Fruit fly (Drosophila melanogaster): ENCODE measurements around the gene chm.

Gene chm

DNA sequence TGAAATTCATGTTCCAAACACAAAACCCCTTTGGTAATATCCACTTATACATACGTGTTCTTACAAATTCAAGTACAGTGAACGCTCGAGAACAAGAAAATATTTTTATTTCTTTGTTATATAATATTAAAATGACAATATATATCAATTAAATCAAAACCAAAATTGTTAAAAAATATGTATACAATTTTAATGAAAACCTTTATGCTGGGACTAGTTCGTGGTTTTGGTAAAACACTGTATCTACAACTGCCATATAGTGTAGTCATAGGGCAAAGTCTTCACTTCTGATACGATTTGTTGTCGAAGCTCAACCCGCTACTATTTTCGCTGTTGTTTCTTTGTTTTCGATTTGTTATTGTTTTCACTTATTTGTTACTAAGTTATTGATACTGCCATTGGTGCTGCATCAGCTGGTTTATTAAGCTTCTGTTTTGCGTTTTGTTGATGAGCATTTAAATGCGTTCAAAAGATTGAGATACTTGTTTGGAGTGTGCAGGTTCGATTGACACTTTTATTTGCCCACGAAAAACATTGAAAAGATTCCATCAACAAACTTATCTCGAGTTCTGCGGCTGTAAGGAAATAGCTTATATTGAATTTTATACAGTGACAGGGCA, 22.6 kb downstream of the chm start (continued):
- TF ChIP-seq CG34422 (GFP tag; IDR thresholded peaks at IDR 0.05) (no peak), Sin3A (optimal IDR thresholded peaks at IDR 0.05) (no peak), en (GFP tag; optimal IDR thresholded peaks at IDR 0.05) (no peak), CG6254 (GFP tag; optimal IDR thresholded peaks at IDR 0.05) (no peak), CG9437 (GFP tag; optimal IDR thresholded peaks at IDR 0.05) (no peak), CG18476 (GFP tag; optimal IDR thresholded peaks at IDR 0.05) (no peak), sens-2 (GFP tag; IDR thresholded peaks at IDR 0.05) (no peak), slbo (GFP tag; IDR thresholded peaks at IDR 0.05) (peak; percentile 79), CG1647 (GFP tag; optimal IDR thresholded peaks at IDR 0.05) (no peak), knrl (GFP tag; IDR thresholded peaks at IDR 0.05; ENCODE audit: partially characterized antibody) (no peak), GATAe (GFP tag; conservative IDR thresholded peaks at IDR 0.05) (no peak), E2f2 (GFP tag; IDR thresholded peaks at IDR 0.05) (peak; percentile 35; the same call in 1 of the 2 replicates), tgo (GFP tag; IDR thresholded peaks at IDR 0.05) (peak; percentile 64; the same call in 2 of the 3 replicates), nau (GFP tag; optimal IDR thresholded peaks at IDR 0.05) (no peak), CG15601 (tag; optimal IDR thresholded peaks at IDR 0.05) (peak; percentile 21), CTCF (GFP tag; optimal IDR thresholded peaks at IDR 0.05) (no peak), HLH4C (GFP tag; IDR thresholded peaks at IDR 0.05; ENCODE audit: partially characterized antibody) (no peak), CG9609 (GFP tag; optimal IDR thresholded peaks at IDR 0.05) (no peak), CG8478 (optimal IDR thresholded peaks at IDR 0.05) (no peak), Abd-B (GFP tag; optimal IDR thresholded peaks at IDR 0.05) (peak; percentile 3), Oli (tag; optimal IDR thresholded peaks at IDR 0.05) (no peak), CG1233 (GFP tag; optimal IDR thresholded peaks at IDR 0.05) (no peak), Ada2b (GFP tag; IDR thresholded peaks at IDR 0.05) (peak; percentile 50), ac (GFP tag; optimal IDR thresholded peaks at IDR 0.05) (no peak), p53 (GFP tag; optimal IDR thresholded peaks at IDR 0.05) (no peak), pum (GFP tag; optimal IDR thresholded peaks at IDR 0.05) (no peak), dan (GFP tag; IDR thresholded peaks at IDR 0.05) (no peak), Xbp1 (GFP tag; optimal IDR thresholded peaks at IDR 0.05) (peak; percentile 66), luna (GFP tag; optimal IDR thresholded peaks at IDR 0.05) (no peak), Rx (GFP tag; IDR thresholded peaks at IDR 0.05) (no peak), ewg (GFP tag; optimal IDR thresholded peaks at IDR 0.05) (no peak), CG31365 (tag; optimal IDR thresholded peaks at IDR 0.05) (no peak), Myb (GFP tag; optimal IDR thresholded peaks at IDR 0.05) (no peak), NFAT (GFP tag; IDR thresholded peaks at IDR 0.05) (no peak), peb (GFP tag; IDR thresholded peaks at IDR 0.05) (no peak), CG3407 (GFP tag; optimal IDR thresholded peaks at IDR 0.05) (no peak), CG17802 (tag; optimal IDR thresholded peaks at IDR 0.05) (no peak), bsh (GFP tag; optimal IDR thresholded peaks at IDR 0.05) (peak; percentile 26 to 45), CG10321 (GFP tag; IDR thresholded peaks at IDR 0.05) (no peak), PHDP (tag; optimal IDR thresholded peaks at IDR 0.05) (peak; percentile 43), Neu2 (GFP tag; optimal IDR thresholded peaks at IDR 0.05; ENCODE audit: borderline replicate concordance) (no peak), MTF-1 (GFP tag; optimal IDR thresholded peaks at IDR 0.05; ENCODE audit: borderline replicate concordance) (no peak), CG30403 (GFP tag; optimal IDR thresholded peaks at IDR 0.05) (peak; percentile 27), CG2712 (tag; optimal IDR thresholded peaks at IDR 0.05) (peak; percentile 41), pb (GFP tag; optimal IDR thresholded peaks at IDR 0.05) (no peak), CG12155 (GFP tag; optimal IDR thresholded peaks at IDR 0.05) (peak; percentile 12), chinmo (GFP tag; IDR thresholded peaks at IDR 0.05; ENCODE audit: partially characterized antibody) (no peak), gfzf (GFP tag; optimal IDR thresholded peaks at IDR 0.05) (no peak), CG16815 (GFP tag; optimal IDR thresholded peaks at IDR 0.05) (no peak)

Data from whole organism, embryonic.